Worm (Caenorhabditis elegans): ENCODE measurements around the gene R04F11.2.
A peak's percentile ranks its signal among the peaks of the same experiment; 100 is the strongest.

R04F11.2 gene

ce11 chrV:12303453-12304077, 14.6 kb upstream of the R04F11.2 start (continued):
- TF ChIP-seq ceh-24 (tag; optimal IDR thresholded peaks at IDR 0.05) = peak; percentile 99
- TF ChIP-seq unc-86 (tag; optimal IDR thresholded peaks at IDR 0.05) = peak; percentile 100
- peak; percentile 100 for TF ChIP-seq K02D7.2 (tag; optimal IDR thresholded peaks at IDR 0.05)
- TF ChIP-seq fax-1 (tag; optimal IDR thresholded peaks at IDR 0.05) = peak; percentile 99
- TF ChIP-seq elt-4 (tag; optimal IDR thresholded peaks at IDR 0.05) = peak; percentile 99
- peak; percentile 94 for TF ChIP-seq ceh-22 (tag; optimal IDR thresholded peaks at IDR 0.05)
- peak; percentile 98 for TF ChIP-seq lin-11 (tag; optimal IDR thresholded peaks at IDR 0.05)
- TF ChIP-seq gmeb-2 (tag; optimal IDR thresholded peaks at IDR 0.05) = peak; percentile 100
- peak; percentile 99 for TF ChIP-seq F13H6.1 (tag; optimal IDR thresholded peaks at IDR 0.05)
- peak; percentile 99 for TF ChIP-seq ttx-3 (tag; optimal IDR thresholded peaks at IDR 0.05)
- TF ChIP-seq ahr-1 (tag; optimal IDR thresholded peaks at IDR 0.05) = peak; percentile 99
- peak; percentile 99 for TF ChIP-seq madf-2 (tag; optimal IDR thresholded peaks at IDR 0.05)
- TF ChIP-seq hlh-30 (tag; optimal IDR thresholded peaks at IDR 0.05; ENCODE audit: insufficient read depth) = peak; percentile 92
- TF ChIP-seq ceh-6 (GFP tag; optimal IDR thresholded peaks at IDR 0.05) = peak; percentile 100
- TF ChIP-seq npax-4 (tag; optimal IDR thresholded peaks at IDR 0.05) = peak; percentile 99
- peak; percentile 93 for TF ChIP-seq ceh-30 (tag; optimal IDR thresholded peaks at IDR 0.05)
- TF ChIP-seq odd-2 (tag; optimal IDR thresholded peaks at IDR 0.05) = peak; percentile 94
- TF ChIP-seq elt-2 (tag; optimal IDR thresholded peaks at IDR 0.05) = peak; percentile 100
- peak; percentile 98 for TF ChIP-seq C08G9.2 (tag; optimal IDR thresholded peaks at IDR 0.05)
- TF ChIP-seq nfya-1 (tag; optimal IDR thresholded peaks at IDR 0.05) = peak; percentile 93
- TF ChIP-seq unc-3 (GFP tag; conservative IDR thresholded peaks at IDR 0.05) = peak; percentile 100
- TF ChIP-seq unc-3 (tag; optimal IDR thresholded peaks at IDR 0.05) = peak; percentile 100
- peak; percentile 99 for TF ChIP-seq pag-3 (tag; optimal IDR thresholded peaks at IDR 0.05; ENCODE audit: borderline replicate concordance)
- peak; percentile 100 for TF ChIP-seq eyg-1 (tag; optimal IDR thresholded peaks at IDR 0.05)
- peak; percentile 99 for TF ChIP-seq pqm-1 (tag; optimal IDR thresholded peaks at IDR 0.05)
- TF ChIP-seq ref-2 (tag; optimal IDR thresholded peaks at IDR 0.05) = peak; percentile 100
- TF ChIP-seq hlh-15 (tag; optimal IDR thresholded peaks at IDR 0.05) = peak; percentile 100
- peak; percentile 99 for TF ChIP-seq che-1 (tag; optimal IDR thresholded peaks at IDR 0.05)
- peak; percentile 100 for TF ChIP-seq T23F11.4 (GFP tag; optimal IDR thresholded peaks at IDR 0.05)
- peak; percentile 97 for TF ChIP-seq fkh-10 (GFP tag; optimal IDR thresholded peaks at IDR 0.05)
- peak; percentile 98 for TF ChIP-seq hlh-8 (tag; optimal IDR thresholded peaks at IDR 0.05)
- TF ChIP-seq sox-2 (GFP tag; IDR thresholded peaks at IDR 0.05) = peak; percentile 98
- peak; percentile 99 for TF ChIP-seq mec-3 (tag; optimal IDR thresholded peaks at IDR 0.05; ENCODE audit: borderline replicate concordance)
- TF ChIP-seq sdc-2 (tag; optimal IDR thresholded peaks at IDR 0.05) = peak; percentile 95
- TF ChIP-seq C38D4.7 (GFP tag; optimal IDR thresholded peaks at IDR 0.05) = peak; percentile 98
- TF ChIP-seq pha-2 (tag; optimal IDR thresholded peaks at IDR 0.05) = peak; percentile 98
- TF ChIP-seq zip-5 (tag; optimal IDR thresholded peaks at IDR 0.05) = peak; percentile 98
- peak; percentile 100 for TF ChIP-seq hlh-13 (GFP tag; optimal IDR thresholded peaks at IDR 0.05)
- TF ChIP-seq dve-1 (tag; optimal IDR thresholded peaks at IDR 0.05) = peak; percentile 99
- TF ChIP-seq unc-42 (tag; optimal IDR thresholded peaks at IDR 0.05) = peak; percentile 95
- TF ChIP-seq ceh-34 (tag; optimal IDR thresholded peaks at IDR 0.05) = peak; percentile 100
- TF ChIP-seq ceh-2 (tag; optimal IDR thresholded peaks at IDR 0.05) = peak; percentile 100
- TF ChIP-seq rnt-1 (tag; optimal IDR thresholded peaks at IDR 0.05) = peak; percentile 99

DNA sequence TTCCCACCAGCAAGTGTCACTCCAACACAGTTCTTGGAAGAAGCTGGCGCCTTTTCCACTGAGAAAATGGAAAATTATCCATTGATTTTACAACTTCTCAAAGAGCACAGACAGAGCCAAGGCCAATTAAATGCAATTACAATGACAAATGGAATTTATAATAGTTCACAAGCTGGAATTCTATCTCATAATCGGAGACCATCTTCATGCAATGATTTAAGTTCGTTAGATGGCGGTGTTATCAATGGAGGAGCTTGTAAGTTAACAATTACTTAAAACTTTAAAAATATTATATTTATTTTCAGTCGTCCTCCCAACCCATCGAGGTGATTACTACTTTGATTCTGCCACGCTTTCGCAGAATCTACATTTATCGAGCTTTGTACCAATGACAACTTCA, 12.5 kb upstream of the R04F11.2 start:
- no peak for TF ChIP-seq hlh-13 (GFP tag; optimal IDR thresholded peaks at IDR 0.05)
- TF ChIP-seq nhr-11 (tag; optimal IDR thresholded peaks at IDR 0.05) = no peak
- no peak for TF ChIP-seq fkh-6 (tag; optimal IDR thresholded peaks at IDR 0.05)
- TF ChIP-seq C08G9.2 (tag; optimal IDR thresholded peaks at IDR 0.05) = no peak
- TF ChIP-seq mec-3 (tag; optimal IDR thresholded peaks at IDR 0.05; ENCODE audit: borderline replicate concordance) = no peak
- no peak for TF ChIP-seq unc-42 (tag; optimal IDR thresholded peaks at IDR 0.05)
- no peak for TF ChIP-seq fax-1 (tag; optimal IDR thresholded peaks at IDR 0.05)
- TF ChIP-seq sdc-2 (tag; optimal IDR thresholded peaks at IDR 0.05) = no peak
- no peak for TF ChIP-seq gmeb-2 (tag; optimal IDR thresholded peaks at IDR 0.05)
- no peak for TF ChIP-seq K02D7.2 (tag; optimal IDR thresholded peaks at IDR 0.05)
- no peak for TF ChIP-seq odd-2 (tag; optimal IDR thresholded peaks at IDR 0.05)
- TF ChIP-seq pax-1 (tag; optimal IDR thresholded peaks at IDR 0.05) = no peak
- no peak for TF ChIP-seq dmd-4 (tag; optimal IDR thresholded peaks at IDR 0.05; ENCODE audit: borderline replicate concordance)
